Worm (Caenorhabditis elegans): Measurements from ENCODE around the gene C34D10.1.

C34D10.1 gene

ce11 chrX:8017305-8017704, 12.0 kb upstream of the C34D10.1 start (continued):
- TF ChIP-seq T20F7.1 (GFP tag; optimal IDR thresholded peaks at IDR 0.05) = no peak
- TF ChIP-seq D1046.2 (GFP tag; IDR thresholded peaks at IDR 0.05) = peak; percentile 65; the same call in 1 of the 2 replicates

- TF ChIP-seq ceh-32 (tag; optimal IDR thresholded peaks at IDR 0.05; ENCODE audit: poor library complexity) (no peak), ctbp-1 (GFP tag; IDR thresholded peaks at IDR 0.05) (no peak), zfp-2 (tag; optimal IDR thresholded peaks at IDR 0.05) (no peak), dmd-9 (GFP tag; IDR thresholded peaks at IDR 0.05) (no peak), nhr-11 (tag; optimal IDR thresholded peaks at IDR 0.05) (no peak), hlh-30 (tag; optimal IDR thresholded peaks at IDR 0.05; ENCODE audit: insufficient read depth) (no peak), F49E8.2 (tag; optimal IDR thresholded peaks at IDR 0.05; ENCODE audit: borderline replicate concordance) (no peak), pqm-1 (tag; optimal IDR thresholded peaks at IDR 0.05) (peak; percentile 6), pha-4 (GFP tag; IDR thresholded peaks at IDR 0.05) (no peak), pha-4 (tag; optimal IDR thresholded peaks at IDR 0.05) (no peak), zip-11 (GFP tag; IDR thresholded peaks at IDR 0.05) (no peak), mes-2 (tag; optimal IDR thresholded peaks at IDR 0.05; ENCODE audit: poor library complexity, severe bottlenecking) (no peak), unc-130 (GFP tag; optimal IDR thresholded peaks at IDR 0.05) (no peak), daf-16 (GFP tag; optimal IDR thresholded peaks at IDR 0.05) (no peak), daf-16 (tag; optimal IDR thresholded peaks at IDR 0.05) (peak; percentile 68), lin-13 (GFP tag; optimal IDR thresholded peaks at IDR 0.05) (no peak), snpc-4 (tag; optimal IDR thresholded peaks at IDR 0.05) (no peak), skn-1 (tag; optimal IDR thresholded peaks at IDR 0.05) (no peak), zip-2 (tag; optimal IDR thresholded peaks at IDR 0.05) (no peak), daf-8 (GFP tag; IDR thresholded peaks at IDR 0.05) (no peak), Y48G9A.11 (GFP tag; IDR thresholded peaks at IDR 0.05) (no peak), ZK546.5 (tag; optimal IDR thresholded peaks at IDR 0.05) (no peak), ztf-11 (tag; optimal IDR thresholded peaks at IDR 0.05) (no peak), mdl-1 (tag; optimal IDR thresholded peaks at IDR 0.05) (peak in 1 of 2 experiments; percentile 21), lin-39 (tag; optimal IDR thresholded peaks at IDR 0.05) (no peak), F26F4.8 (GFP tag; conservative IDR thresholded peaks at IDR 0.05) (no peak), egl-43 (GFP tag; IDR thresholded peaks at IDR 0.05) (no peak), nhr-237 (tag; optimal IDR thresholded peaks at IDR 0.05) (no peak), unc-39 (tag; optimal IDR thresholded peaks at IDR 0.05) (no peak), R02D3.7 (tag; optimal IDR thresholded peaks at IDR 0.05) (no peak), gei-8 (GFP tag; optimal IDR thresholded peaks at IDR 0.05) (no peak), cey-2 (tag; optimal IDR thresholded peaks at IDR 0.05; ENCODE audit: borderline replicate concordance, insufficient read depth) (no peak), sdz-12 (GFP tag; optimal IDR thresholded peaks at IDR 0.05) (no peak), madf-9 (GFP tag; conservative IDR thresholded peaks at IDR 0.05) (no peak), madf-5 (GFP tag; IDR thresholded peaks at IDR 0.05) (no peak), rbr-2 (tag; optimal IDR thresholded peaks at IDR 0.05) (no peak), lin-38 (GFP tag; IDR thresholded peaks at IDR 0.05) (no peak), Y5F2A.4 (GFP tag; optimal IDR thresholded peaks at IDR 0.05) (no peak), D1046.2 (GFP tag; IDR thresholded peaks at IDR 0.05) (no peak), ceh-62 (tag; optimal IDR thresholded peaks at IDR 0.05) (no peak), nhr-48 (tag; optimal IDR thresholded peaks at IDR 0.05) (no peak), tag-97 (GFP tag; IDR thresholded peaks at IDR 0.05) (no peak), mep-1 (tag; optimal IDR thresholded peaks at IDR 0.05) (no peak), hmg-1.1 (GFP tag; IDR thresholded peaks at IDR 0.05) (no peak), vab-7 (GFP tag; IDR thresholded peaks at IDR 0.05) (no peak), mxl-3 (GFP tag; optimal IDR thresholded peaks at IDR 0.05) (peak; percentile 33), ceh-44 (GFP tag; IDR thresholded peaks at IDR 0.05) (no peak), ceh-20 (GFP tag; IDR thresholded peaks at IDR 0.05) (no peak), zfp-3 (GFP tag; conservative IDR thresholded peaks at IDR 0.05) (no peak)
These were observed 11.5 kb upstream of the C34D10.1 start, which contains the start of gene C34D10.5 for ce11 chrX:8017759-8018158. C34D10.5 (plus strand) TSS chrX:8018027.
